Worm (Caenorhabditis elegans) whole organism, midembryonic: ENCODE measurements around the gene T07A9.15.
A peak's percentile ranks its signal among the peaks of the same experiment; 100 is the strongest.
"Not testable (repeated sequence)": the region's sequence is repeated elsewhere in the genome, so short reads cannot be mapped to it uniquely, and the experiment has no call there.

ENCODE experiments used
- klf-2 ChIP-seq: fragments of 200-800 bp; sonication (Bioruptor generic); conservative IDR thresholded peaks from 2 replicates; pipeline ENCODE4 v1.3.6; 2022; ENCODE audit warnings: missing genetic modification reagents, missing genetic modification characterization, missing compliant biosample characterization
- med-1 ChIP-seq: sonication (generic microtip); optimal IDR thresholded peaks from 2 replicates; lab custom pipeline; 2017; ENCODE audit warnings: missing genetic modification characterization, mild to moderate bottlenecking, missing compliant biosample characterization, antibody characterized with exemption, missing genetic modification reagents; ENCODE audit not compliant: insufficient read depth
- ref-1 ChIP-seq: fragments of 200-800 bp; sonication (Bioruptor generic); conservative IDR thresholded peaks from 2 replicates; pipeline ENCODE4 v1.3.6; 2022; ENCODE audit warnings: missing genetic modification reagents, missing genetic modification characterization, missing compliant biosample characterization
- tab-1 ChIP-seq: fragments of 200-800 bp; sonication (Bioruptor generic); IDR thresholded peaks from 2 replicates; pipeline ENCODE4 v1.3.6; 2022; ENCODE audit warnings: missing genetic modification characterization, missing compliant biosample characterization
- ztf-23 ChIP-seq: fragments of 200-800 bp; sonication (Bioruptor generic); IDR thresholded peaks from 2 replicates; pipeline ENCODE4 v1.3.6; 2022; ENCODE audit warnings: missing genetic modification reagents, missing genetic modification characterization, missing compliant biosample characterization

- TF ChIP-seq ztf-23 (GFP tag; lab: Robert Waterston, UW) (peak; percentile 93), ref-1 (GFP tag; lab: Robert Waterston, UW) (0 out of 2 replicates have a peak, but pooled peaks have one; percentile 39), klf-2 (GFP tag; lab: Robert Waterston, UW) (peak; percentile 87), tab-1 (GFP tag; lab: Robert Waterston, UW) (peak; percentile 78; the same call in 1 of the 2 replicates)
- TF ChIP-seq med-1 (GFP tag; lab: Kevin White, UChicago), result not testable (repeated sequence)
Observed at ce11 chrIV:385150-385937, 8.0 kb downstream of the T07A9.15 start, which contains the start of gene rps-24.
